Worm (Caenorhabditis elegans): Measurements from ENCODE around the gene git-1.

DNA sequence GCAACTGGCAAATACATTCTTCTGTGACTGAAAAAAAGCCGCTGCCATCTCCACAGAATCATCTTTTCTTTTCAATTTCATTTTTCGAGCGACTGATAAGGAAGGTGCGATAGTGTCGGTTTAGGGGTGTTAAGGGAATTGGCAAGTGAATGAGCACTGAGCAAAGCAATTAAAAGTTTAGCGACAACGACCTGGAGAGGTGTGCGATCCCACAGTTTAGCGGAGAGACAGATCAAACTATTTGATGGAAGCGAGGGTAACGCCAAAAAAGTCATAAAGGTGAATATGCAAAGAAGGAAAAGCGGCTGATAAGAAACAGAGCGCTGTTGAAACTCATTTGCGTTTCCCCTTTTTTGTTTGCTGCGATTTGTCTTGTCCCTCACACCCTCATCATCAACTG is 4.3 kb downstream of the git-1 start, which contains the start of the genes F14F3.5 and slcf-1:
- no peak for TF ChIP-seq hlh-1 (tag; optimal IDR thresholded peaks at IDR 0.05)
- no peak for TF ChIP-seq lin-13 (tag; optimal IDR thresholded peaks at IDR 0.05)
- TF ChIP-seq nhr-237 (tag; optimal IDR thresholded peaks at IDR 0.05), result no peak
- TF ChIP-seq ham-2 (GFP tag; optimal IDR thresholded peaks at IDR 0.05), result no peak
- no peak for TF ChIP-seq lin-32 (GFP tag; optimal IDR thresholded peaks at IDR 0.05)
- no peak for TF ChIP-seq elt-3 (tag; optimal IDR thresholded peaks at IDR 0.05)
- no peak for TF ChIP-seq flh-1 (GFP tag; optimal IDR thresholded peaks at IDR 0.05)
- TF ChIP-seq snpc-4 (tag; optimal IDR thresholded peaks at IDR 0.05), result no peak
